Worm (Caenorhabditis elegans) whole organism, dauer: ENCODE measurements around the gene gap-2.

Experiments
- unc-62 ChIP-seq: sonication (generic microtip); optimal IDR thresholded peaks from 2 replicates; lab custom pipeline; 2017; ENCODE audit warnings: missing biosample characterization, missing genetic modification reagents, missing genetic modification characterization

gap-2 gene

DNA sequence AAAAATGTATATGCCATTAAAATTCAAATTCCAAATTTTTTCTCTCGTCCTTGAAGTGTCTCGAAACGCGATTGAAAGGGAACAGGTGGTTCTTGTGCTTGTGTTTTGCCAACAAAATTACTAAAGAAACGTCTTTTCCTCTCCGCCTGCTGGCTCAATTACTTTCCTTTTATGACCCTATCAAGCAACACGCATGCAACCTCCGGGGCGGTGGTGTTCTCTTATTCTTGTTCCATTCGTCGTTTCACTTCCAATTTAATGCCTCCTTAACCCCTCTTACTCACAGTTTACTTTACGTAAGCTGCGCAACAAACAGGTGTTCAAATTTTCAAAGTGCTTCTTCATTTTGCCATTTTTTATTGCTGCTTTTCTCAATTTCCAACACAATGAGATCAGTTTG lies 11.5 kb downstream of the gap-2 start:
- no peak for TF ChIP-seq unc-62 (GFP tag; lab: Kevin White, UChicago)

DNA sequence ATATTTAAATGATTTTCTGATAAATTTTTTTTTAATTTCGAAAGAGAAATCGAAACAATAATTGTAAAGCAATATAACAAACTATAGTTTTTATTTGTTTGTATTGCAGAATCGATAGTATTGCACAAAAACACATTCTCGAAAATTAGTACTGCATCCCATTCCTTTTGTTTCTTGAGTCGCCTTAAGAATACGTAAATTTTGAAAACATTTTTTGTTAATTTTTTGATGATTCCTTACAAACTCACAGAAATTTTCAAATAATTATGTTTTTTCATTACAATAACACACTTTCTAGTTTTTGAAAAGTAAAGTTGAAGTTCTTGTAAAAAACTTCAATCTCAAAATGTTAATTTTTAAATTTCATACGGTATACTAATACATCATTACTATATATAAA lies 13.9 kb downstream of the gap-2 start:
- TF ChIP-seq unc-62 (GFP tag; lab: Kevin White, UChicago), result no peak

DNA sequence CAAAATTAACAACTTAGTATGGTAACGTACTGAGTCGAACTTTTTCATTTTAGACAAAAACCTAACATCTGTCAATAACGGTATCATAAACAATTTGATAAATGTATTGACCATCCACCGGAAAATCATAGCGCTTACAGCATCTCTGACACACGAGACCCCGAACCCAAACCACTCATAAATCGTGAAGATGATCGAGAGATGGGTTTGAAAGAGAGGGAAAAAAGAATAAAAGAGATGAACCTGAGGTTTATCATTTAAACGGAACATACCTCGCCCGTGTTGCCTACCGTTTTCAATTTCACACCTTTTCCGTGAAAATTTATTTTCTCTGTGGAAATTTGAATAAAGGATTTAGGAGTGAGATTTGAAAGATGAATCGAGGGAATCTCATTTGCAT lies 17.3 kb downstream of the gap-2 start:
- no peak for TF ChIP-seq unc-62 (GFP tag; lab: Kevin White, UChicago)

DNA sequence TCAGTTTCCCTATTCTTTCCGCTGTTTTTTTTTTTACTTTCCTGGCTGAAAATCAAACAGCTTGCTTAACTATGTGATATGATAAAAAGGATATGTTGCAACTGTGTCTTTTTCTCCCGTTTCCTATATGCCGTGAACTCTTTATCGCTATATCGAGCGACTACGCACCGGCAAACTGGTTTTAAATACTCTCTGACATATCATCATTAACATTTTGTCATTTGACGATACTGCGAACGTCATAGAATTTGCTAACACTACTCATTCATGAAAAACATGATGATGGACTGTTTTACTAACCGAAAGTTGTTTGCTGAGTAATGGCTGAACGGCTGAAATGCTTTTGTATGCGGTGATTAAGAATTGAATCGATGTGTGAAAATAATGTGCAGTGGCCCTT lies 19.2 kb downstream of the gap-2 start:
- TF ChIP-seq unc-62 (GFP tag; lab: Kevin White, UChicago), result no peak

DNA sequence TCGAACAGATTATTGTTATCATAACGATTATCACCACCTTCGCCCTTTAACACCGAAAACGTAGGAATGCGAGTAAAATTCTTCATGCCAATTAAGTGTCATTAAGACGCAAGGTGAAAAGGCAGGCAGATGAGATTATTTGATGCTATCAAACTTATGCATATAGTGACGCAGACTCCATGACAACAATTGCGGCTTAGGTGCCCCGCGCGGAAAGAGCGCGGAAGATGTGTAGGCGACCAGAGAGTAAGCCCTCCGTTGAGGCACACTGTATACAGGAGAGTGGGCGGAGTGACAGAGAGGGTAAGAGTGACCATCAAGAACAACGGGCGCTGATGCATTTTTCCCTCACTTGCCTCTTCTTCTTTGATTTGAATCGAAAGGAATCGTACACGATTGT lies 22.4 kb downstream of the gap-2 start:
- TF ChIP-seq unc-62 (GFP tag; lab: Kevin White, UChicago), result no peak

DNA sequence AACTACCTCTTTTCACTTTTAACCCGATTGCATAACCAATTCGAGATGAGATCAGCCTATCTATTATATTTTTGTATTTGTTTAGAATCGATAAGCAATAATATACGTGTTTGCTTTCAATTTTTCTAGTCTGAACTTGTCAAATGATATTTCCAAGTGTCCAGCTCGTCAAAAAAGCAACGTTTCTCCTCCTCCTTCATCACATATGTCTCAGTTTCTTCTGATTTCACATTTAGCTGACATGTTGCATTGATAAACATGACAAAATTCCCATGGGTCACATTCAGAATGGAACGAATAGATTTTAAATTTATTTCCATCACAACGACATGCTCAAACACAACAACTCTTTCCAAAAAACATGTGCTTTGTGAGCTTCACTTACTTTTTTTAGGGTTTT lies 27.1 kb downstream of the gap-2 start:
- TF ChIP-seq unc-62 (GFP tag; lab: Kevin White, UChicago), result no peak

DNA sequence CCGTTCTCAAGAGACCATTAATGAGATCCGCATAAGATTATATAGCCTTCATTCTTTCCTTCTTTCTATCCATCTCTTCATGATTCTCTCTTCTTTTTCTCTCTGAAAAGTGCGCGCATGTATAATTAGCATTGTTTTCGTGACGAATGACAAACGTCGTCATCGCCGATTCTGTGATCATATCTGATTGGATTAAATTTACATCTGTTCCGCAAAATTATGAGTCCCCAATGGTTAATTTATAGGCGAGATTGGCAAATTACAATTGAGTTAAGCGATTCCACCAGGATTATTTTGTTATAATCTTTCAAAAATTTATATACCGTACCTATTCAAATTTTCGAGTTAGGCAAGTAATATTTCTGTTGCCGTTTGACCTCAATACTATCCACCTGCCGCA lies 32.0 kb downstream of the gap-2 start:
- TF ChIP-seq unc-62 (GFP tag; lab: Kevin White, UChicago), result no peak

DNA sequence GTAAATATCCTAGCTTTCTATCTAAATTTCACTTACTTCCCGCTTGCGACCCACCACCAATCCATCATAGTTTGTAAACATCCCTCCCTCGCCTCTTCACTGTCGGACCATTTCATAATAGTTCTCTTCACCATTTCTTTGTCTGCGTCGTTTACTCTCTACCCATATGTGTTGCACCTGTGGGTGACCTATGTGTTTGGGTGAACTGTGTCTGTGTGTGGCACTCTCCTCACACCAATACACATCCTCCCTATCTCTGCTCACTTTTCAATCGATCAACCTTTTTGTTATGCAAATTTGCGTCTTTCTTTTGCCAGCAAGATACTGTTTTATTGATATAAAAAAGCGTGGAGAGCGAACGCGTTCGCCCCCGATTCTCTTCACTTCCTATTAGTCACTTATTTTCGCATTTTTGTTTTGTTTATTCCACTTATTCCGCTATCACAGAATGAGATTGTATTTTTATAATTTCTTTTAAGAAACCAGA lies 32.7 kb downstream of the gap-2 start:
- no peak for TF ChIP-seq unc-62 (GFP tag; lab: Kevin White, UChicago)

DNA sequence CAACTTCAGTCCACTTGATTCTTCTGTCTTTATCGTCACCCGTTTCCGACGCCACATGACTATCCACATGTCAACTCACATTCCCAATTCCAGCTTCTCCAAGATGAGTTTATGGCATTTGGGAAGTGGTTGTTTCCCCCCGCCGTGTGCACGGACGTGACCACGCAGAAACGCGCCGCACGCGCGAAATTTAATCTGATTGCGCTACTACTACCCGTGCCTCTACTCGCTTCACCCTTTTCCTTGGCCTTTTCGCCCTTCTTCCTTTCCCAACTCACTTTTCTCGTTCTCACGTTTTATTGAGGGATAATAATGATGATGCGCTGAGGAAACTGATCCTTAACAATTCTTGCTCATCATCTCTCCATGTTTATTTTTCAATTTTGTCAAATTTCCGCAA lies 34.1 kb downstream of the gap-2 start:
- TF ChIP-seq unc-62 (GFP tag; lab: Kevin White, UChicago), result no peak

DNA sequence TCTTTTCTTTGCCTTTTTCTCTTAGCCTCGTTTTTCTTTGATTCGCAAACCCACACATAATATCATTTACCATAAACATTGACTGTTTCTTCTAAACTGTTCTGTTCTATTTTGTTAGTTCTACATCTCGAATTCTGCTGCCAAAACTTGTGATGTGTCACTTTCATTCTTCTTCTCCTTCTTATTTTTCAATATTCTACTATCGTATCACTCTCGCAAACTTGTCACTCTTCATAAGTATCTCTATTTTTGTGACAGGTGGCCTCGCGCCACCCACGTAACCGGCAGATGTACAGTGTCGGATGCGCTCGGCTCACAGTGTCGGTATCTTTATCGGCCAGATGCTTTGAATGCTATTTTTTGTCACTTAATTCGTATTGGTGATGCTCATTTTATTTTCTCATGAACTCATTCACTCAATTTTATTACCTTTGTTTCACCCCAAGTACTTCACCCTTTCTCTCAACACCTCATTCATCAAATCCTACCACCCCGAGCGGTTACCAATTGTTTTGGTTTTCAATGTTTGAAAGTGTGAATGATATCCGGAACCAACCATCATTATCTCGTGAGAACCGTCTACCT lies 36.2 kb downstream of the gap-2 start:
- no peak for TF ChIP-seq unc-62 (GFP tag; lab: Kevin White, UChicago)

DNA sequence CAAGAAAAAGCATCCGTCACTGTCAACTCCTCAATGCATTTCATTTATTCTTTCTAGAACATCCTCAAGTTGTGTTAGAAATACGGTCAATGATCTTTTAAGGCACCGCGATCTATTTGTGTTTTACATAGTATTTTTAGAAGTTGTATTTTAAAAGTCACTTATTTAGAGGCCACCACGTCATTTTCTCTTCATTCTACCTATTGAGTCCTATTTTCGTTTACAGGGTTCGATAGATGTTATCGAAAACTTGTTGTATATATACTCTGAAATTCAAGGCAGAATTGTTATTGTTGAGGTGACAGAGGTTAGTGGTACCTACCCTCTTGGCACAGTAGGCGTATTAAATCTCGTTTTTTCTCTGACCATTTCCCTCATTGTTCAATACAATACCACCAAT lies 37.2 kb downstream of the gap-2 start:
- TF ChIP-seq unc-62 (GFP tag; lab: Kevin White, UChicago), result no peak

DNA sequence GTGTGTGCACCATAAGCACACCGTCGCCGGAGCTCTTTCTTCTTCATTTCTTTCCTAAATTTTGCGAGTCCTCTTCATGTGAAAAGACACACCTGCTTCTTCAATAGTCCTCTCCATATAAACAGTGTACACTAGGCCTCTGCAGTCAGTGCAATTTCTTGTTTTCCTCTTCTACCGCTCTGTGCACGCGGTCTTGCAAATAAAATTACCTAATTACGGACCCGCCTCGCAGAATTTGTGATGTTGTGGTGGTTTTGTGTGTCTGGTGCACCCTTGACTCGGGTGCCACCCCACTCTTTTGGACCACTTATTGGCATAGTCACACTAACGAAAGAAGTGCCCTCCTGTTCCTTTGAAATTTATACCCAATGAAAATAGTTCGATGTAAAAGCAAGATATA lies 37.7 kb downstream of the gap-2 start:
- TF ChIP-seq unc-62 (GFP tag; lab: Kevin White, UChicago), result no peak

DNA sequence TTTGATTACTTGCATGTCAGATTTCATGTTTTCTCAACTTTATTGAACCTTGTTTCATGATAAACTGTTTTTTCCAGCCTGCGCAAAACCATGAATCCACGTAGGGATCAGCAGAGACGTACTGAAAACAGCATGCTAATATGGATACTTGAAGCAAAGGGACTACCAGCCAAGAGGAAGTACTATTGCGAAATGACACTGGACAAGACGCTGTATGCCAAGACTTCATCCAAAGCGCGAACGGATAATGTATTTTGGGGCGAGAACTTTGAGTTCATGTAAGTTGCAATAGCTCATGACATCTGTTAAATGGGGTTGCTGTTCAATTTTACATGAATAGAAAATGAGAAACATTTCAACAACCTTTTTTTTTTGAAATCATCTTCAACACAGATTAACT lies 38.2 kb downstream of the gap-2 start:
- no peak for TF ChIP-seq unc-62 (GFP tag; lab: Kevin White, UChicago)

DNA sequence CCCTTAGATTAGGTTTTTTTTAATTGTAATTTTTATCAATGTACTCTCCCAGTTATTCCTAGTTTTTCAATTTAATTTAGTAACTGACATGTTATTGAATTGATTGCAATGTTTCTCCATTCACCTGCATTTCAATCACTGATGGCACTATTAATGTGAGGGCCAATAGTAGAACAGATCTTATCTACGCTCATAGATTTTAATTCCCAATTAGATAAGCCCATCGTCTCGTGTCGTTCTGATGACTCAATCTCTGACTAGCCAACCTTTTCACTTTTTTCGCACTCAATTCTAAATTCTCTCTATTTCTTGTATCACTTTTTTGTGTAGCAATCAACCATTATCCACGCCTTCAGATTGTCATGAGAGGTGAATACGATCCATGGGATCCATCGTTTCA lies 40.2 kb downstream of the gap-2 start:
- TF ChIP-seq unc-62 (GFP tag; lab: Kevin White, UChicago), result no peak

DNA sequence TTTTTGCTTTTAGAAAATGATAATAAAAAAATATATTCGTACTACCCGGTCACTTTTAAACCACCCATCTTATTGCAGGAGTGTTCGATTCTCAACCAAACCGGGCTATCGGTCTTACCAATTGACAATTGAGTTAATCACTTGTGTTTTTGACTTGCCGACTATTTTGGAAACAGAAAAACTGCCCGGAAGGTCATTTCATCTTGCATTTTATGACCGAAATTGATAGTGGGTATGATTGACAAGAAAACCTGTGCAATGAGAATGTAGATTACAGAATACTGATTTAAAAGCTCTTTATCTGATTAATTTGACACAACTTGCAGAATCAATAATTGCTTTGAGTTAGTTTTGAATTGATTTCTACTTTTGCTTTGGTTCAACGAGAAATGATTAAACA lies 44.8 kb downstream of the gap-2 start, which contains the start of gene C07B5.2:
TSS of gene C07B5.2 (minus strand) at position 101 of the 400 bp plus-strand sequence.
- TF ChIP-seq unc-62 (GFP tag; lab: Kevin White, UChicago), result no peak

DNA sequence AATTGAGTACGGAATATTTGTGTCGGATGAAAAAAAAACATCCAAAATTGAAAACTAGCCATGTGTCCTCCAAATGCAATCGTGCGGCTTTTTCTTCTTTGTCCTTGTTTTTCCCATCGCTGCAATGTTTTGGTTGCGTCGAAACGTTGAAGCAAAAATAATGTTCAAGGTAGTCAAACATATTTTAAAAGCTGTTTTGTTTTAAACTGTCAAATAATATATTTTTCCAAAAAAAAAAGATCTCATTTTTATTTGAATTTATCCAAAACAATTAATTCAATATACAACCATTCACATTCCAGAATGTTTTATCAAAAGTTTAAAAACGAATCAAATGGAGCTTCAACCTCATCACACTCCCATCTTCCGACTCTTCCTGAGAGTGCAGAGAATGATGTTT lies 46.4 kb downstream of the gap-2 start, which contains the start of gene C07B5.6:
TSS of gene C07B5.6 (plus strand) at position 301 of the 400 bp plus-strand sequence.
- TF ChIP-seq unc-62 (GFP tag; lab: Kevin White, UChicago), result no peak

DNA sequence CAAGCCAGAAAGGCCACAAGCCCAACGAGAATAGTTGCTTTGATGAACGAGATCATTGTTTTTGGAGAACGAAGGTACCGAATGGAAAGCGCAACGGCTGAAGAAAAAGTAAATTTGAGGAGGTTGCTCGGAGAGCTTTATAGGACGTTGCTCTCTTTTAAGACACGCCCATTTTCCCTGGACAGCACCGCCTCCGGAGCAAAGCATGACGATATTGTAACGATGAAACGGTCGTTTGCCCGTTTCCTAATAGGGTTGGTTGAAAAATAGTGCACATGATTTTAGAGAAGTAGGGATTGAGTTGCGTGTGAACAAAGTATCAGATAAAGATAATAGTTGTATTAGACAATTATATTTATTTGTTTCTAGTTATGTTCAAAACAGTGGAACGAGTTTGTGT lies 50.8 kb downstream of the gap-2 start, which contains the start of gene C07B5.3:
TSS of gene C07B5.3 (minus strand) at position 101 of the 400 bp plus-strand sequence.
- no peak for TF ChIP-seq unc-62 (GFP tag; lab: Kevin White, UChicago)
